Worm (Caenorhabditis elegans): ENCODE measurements around the gene cdh-10.

Gene cdh-10

DNA sequence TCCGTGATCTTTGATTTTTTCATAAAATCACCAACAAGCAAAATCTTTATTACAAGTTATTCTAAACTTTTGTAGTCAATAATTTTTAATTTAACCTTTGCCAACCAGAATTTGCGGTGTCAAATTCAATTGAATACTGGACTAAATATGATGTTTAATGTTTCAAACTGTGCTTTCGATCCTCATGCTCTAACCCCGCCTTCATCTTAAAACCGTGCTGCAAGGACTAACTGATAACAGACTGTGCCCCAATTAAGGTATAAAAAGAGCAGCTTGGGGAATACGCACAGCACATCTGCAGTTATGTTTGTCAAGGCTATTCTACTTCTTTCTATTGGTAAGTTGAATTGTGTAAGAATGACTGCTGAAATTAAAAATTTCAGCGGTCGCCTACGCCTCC lies 4.2 kb upstream of the cdh-10 start, which contains the start of gene ilys-2:
Gene ilys-2 (plus strand): TSS at position 301 of the 400 bp plus-strand sequence.
- TF ChIP-seq gmeb-2 (tag; optimal IDR thresholded peaks at IDR 0.05) (no peak), ref-2 (tag; optimal IDR thresholded peaks at IDR 0.05) (no peak), ceh-2 (tag; optimal IDR thresholded peaks at IDR 0.05) (no peak), unc-55 (GFP tag; optimal IDR thresholded peaks at IDR 0.05) (no peak)

ce11 chrIV:2466249-2466648 lies 3.1 kb upstream of the cdh-10 start:
- TF ChIP-seq K02D7.2 (tag; optimal IDR thresholded peaks at IDR 0.05) (no peak), ztf-16 (tag; optimal IDR thresholded peaks at IDR 0.05) (no peak), eyg-1 (tag; optimal IDR thresholded peaks at IDR 0.05) (no peak), npax-4 (tag; optimal IDR thresholded peaks at IDR 0.05) (no peak), Y22D7AL.16 (tag; optimal IDR thresholded peaks at IDR 0.05) (no peak), ttx-3 (tag; optimal IDR thresholded peaks at IDR 0.05) (no peak), pag-3 (tag; optimal IDR thresholded peaks at IDR 0.05; ENCODE audit: borderline replicate concordance) (no peak), T23F11.4 (GFP tag; optimal IDR thresholded peaks at IDR 0.05) (no peak), ceh-45 (GFP tag; IDR thresholded peaks at IDR 0.05) (no peak), ama-1 (optimal IDR thresholded peaks at IDR 0.05) (no peak)

DNA sequence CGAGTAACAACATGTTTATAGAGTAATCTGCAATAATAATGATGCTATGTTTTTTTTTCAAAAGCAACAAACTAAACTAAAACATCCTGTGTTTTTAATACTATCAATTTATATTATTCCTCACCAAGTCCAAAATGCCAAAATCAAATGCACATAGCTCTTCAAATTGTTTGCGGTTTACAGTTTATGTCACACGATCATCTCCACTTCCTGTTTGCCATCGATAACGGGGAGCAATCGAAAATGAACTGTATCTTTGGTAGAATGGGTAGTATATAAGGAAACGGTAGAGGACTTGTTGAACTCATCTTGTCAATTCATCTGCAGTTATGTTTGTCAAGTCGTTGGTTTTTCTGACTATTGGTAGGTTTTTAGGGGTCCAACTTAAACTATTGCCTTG lies 987 bp upstream of the cdh-10 start, which contains the start of gene ilys-3:
Gene ilys-3 (plus strand): TSS at position 301 of the 400 bp plus-strand sequence.
- no peak for TF ChIP-seq fax-1 (tag; optimal IDR thresholded peaks at IDR 0.05)
- no peak for TF ChIP-seq gmeb-2 (tag; optimal IDR thresholded peaks at IDR 0.05)
- TF ChIP-seq T23F11.4 (GFP tag; optimal IDR thresholded peaks at IDR 0.05), result no peak
- TF ChIP-seq sox-2 (GFP tag; IDR thresholded peaks at IDR 0.05), result no peak
- TF ChIP-seq madf-2 (tag; optimal IDR thresholded peaks at IDR 0.05), result no peak
- no peak for TF ChIP-seq ttx-3 (tag; optimal IDR thresholded peaks at IDR 0.05)
- no peak for TF ChIP-seq Y22D7AL.16 (tag; optimal IDR thresholded peaks at IDR 0.05)
- no peak for TF ChIP-seq pax-1 (tag; optimal IDR thresholded peaks at IDR 0.05)
- TF ChIP-seq hlh-8 (tag; optimal IDR thresholded peaks at IDR 0.05), result no peak
- no peak for TF ChIP-seq unc-55 (GFP tag; optimal IDR thresholded peaks at IDR 0.05)
- TF ChIP-seq nfya-1 (tag; optimal IDR thresholded peaks at IDR 0.05), result no peak
- TF ChIP-seq syd-9 (tag; optimal IDR thresholded peaks at IDR 0.05), result no peak
- no peak for TF ChIP-seq ceh-14 (tag; optimal IDR thresholded peaks at IDR 0.05)
- no peak for TF ChIP-seq C08G9.2 (tag; optimal IDR thresholded peaks at IDR 0.05)
- TF ChIP-seq hlh-15 (tag; optimal IDR thresholded peaks at IDR 0.05), result no peak
- TF ChIP-seq tbx-2 (tag; optimal IDR thresholded peaks at IDR 0.05), result no peak
- TF ChIP-seq ama-1 (optimal IDR thresholded peaks at IDR 0.05), result no peak
- TF ChIP-seq npax-4 (tag; optimal IDR thresholded peaks at IDR 0.05), result no peak

DNA sequence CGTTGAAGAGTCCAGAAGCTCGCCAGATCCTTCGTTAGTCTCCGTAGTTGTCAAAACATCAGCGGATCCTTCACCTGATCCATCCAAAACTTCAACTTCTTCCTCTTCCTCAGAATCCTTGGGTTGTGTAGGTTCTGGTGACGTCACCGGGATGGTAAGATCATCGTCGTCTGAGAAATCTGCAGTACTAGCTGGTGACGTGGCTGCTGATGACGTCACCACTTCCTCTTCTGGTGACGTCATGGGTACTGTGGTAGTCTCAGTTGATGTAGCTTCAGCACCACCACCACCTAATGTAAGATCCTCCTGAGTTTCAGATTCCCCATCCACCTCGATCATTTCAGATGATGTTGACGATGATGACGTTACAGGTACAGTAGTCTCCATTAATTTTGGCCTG lies 1.8 kb downstream of the cdh-10 start:
- TF ChIP-seq ceh-34 (tag; optimal IDR thresholded peaks at IDR 0.05), result no peak

- TF ChIP-seq mec-3 (tag; optimal IDR thresholded peaks at IDR 0.05; ENCODE audit: borderline replicate concordance) (no peak), ceh-24 (tag; optimal IDR thresholded peaks at IDR 0.05) (no peak), ama-1 (optimal IDR thresholded peaks at IDR 0.05) (no peak), ttx-3 (tag; optimal IDR thresholded peaks at IDR 0.05) (no peak), ceh-19 (GFP tag; optimal IDR thresholded peaks at IDR 0.05) (no peak), gmeb-2 (tag; optimal IDR thresholded peaks at IDR 0.05) (no peak)
Observed at ce11 chrIV:2455128-2455527, 8.0 kb downstream of the cdh-10 start.

DNA sequence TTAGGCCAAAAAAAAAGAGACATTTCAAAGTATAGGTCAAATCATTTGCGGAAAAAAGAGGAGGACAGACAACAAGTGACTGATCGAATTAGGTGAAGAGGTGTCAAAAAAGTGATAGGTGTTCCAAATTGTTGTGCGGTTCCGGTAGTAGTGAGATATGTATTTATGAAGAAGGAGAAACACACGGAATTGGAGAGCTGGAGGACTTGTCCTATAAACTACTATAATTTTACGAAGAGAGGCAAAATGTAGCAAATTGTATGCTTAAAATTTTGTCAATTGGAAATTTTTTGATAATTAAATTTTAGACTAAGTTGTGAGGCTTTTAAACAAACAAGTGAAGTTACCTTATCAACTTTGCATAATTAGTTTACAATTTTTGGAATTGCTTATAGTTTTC lies 11.5 kb downstream of the cdh-10 start:
- no peak for TF ChIP-seq pros-1 (tag; optimal IDR thresholded peaks at IDR 0.05)
- no peak for TF ChIP-seq C38D4.7 (GFP tag; optimal IDR thresholded peaks at IDR 0.05)
- TF ChIP-seq nhr-11 (tag; optimal IDR thresholded peaks at IDR 0.05), result no peak
- TF ChIP-seq ahr-1 (tag; optimal IDR thresholded peaks at IDR 0.05), result no peak
- no peak for TF ChIP-seq pha-4 (tag; optimal IDR thresholded peaks at IDR 0.05)
- TF ChIP-seq dve-1 (tag; optimal IDR thresholded peaks at IDR 0.05), result no peak
- no peak for TF ChIP-seq ceh-6 (GFP tag; optimal IDR thresholded peaks at IDR 0.05)
- no peak for TF ChIP-seq C08G9.2 (tag; optimal IDR thresholded peaks at IDR 0.05)
- no peak for TF ChIP-seq ceh-18 (tag; optimal IDR thresholded peaks at IDR 0.05)
- TF ChIP-seq unc-86 (tag; optimal IDR thresholded peaks at IDR 0.05), result no peak
- no peak for TF ChIP-seq sox-2 (GFP tag; IDR thresholded peaks at IDR 0.05)
- no peak for TF ChIP-seq ceh-30 (tag; optimal IDR thresholded peaks at IDR 0.05)
- no peak for TF ChIP-seq mec-3 (tag; optimal IDR thresholded peaks at IDR 0.05; ENCODE audit: borderline replicate concordance)
- TF ChIP-seq nhr-232 (tag; optimal IDR thresholded peaks at IDR 0.05), result no peak
- TF ChIP-seq lim-6 (tag; optimal IDR thresholded peaks at IDR 0.05), result no peak
- TF ChIP-seq che-1 (tag; optimal IDR thresholded peaks at IDR 0.05), result no peak

Data from whole organism, late embryonic.